Worm (Caenorhabditis elegans) whole organism, mixed stage, embryonic: ENCODE measurements around the gene arx-3.

Experiments used
- M03D4.4 ChIP-seq: sonication (generic microtip); optimal IDR thresholded peaks from 2 replicates; lab custom pipeline; 2017; ENCODE audit warnings: mild to moderate bottlenecking, missing genetic modification characterization, missing compliant biosample characterization
- bed-3 ChIP-seq: fragments of 200-800 bp; sonication (Bioruptor generic); optimal IDR thresholded peaks from 3 replicates; lab custom pipeline; 2018; ENCODE audit warnings: mild to moderate bottlenecking, missing genetic modification characterization, moderate library complexity, missing compliant biosample characterization
- blmp-1 ChIP-seq: fragments of 150-350 bp; optimal IDR thresholded peaks from 2 replicates; lab custom pipeline; 2014; ENCODE audit warnings: missing biosample characterization, missing genetic modification characterization
- ceh-39 ChIP-seq: fragments of 150-350 bp; optimal IDR thresholded peaks from 2 replicates; lab custom pipeline; 2014; ENCODE audit warnings: missing biosample characterization, missing genetic modification characterization
- ceh-83 ChIP-seq: fragments of 200-800 bp; sonication (Bioruptor generic); optimal IDR thresholded peaks from 2 replicates; lab custom pipeline; 2018; ENCODE audit warnings: mild to moderate bottlenecking, missing genetic modification characterization, missing compliant biosample characterization
- ces-1 ChIP-seq: fragments of 150-350 bp; optimal IDR thresholded peaks from 2 replicates; lab custom pipeline; 2014; ENCODE audit warnings: missing biosample characterization, missing genetic modification reagents, missing genetic modification characterization
- cnd-1 ChIP-seq: fragments of 200-800 bp; sonication (Bioruptor generic); optimal IDR thresholded peaks from 2 replicates; lab custom pipeline; 2018; ENCODE audit warnings: mild to moderate bottlenecking, missing genetic modification characterization, missing compliant biosample characterization
- drap-1 ChIP-seq: fragments of 200-800 bp; sonication (Bioruptor generic); optimal IDR thresholded peaks from 3 replicates; lab custom pipeline; 2018; ENCODE audit warnings: mild to moderate bottlenecking, missing genetic modification characterization, missing compliant biosample characterization
- elt-1 ChIP-seq: sonication (generic microtip); optimal IDR thresholded peaks from 2 replicates; lab custom pipeline; 2017; ENCODE audit warnings: missing genetic modification characterization, mild to moderate bottlenecking, missing compliant biosample characterization, antibody characterized with exemption, moderate library complexity, borderline replicate concordance; ENCODE audit not compliant: insufficient read depth
- elt-3 ChIP-seq: fragments of 150-350 bp; optimal IDR thresholded peaks from 2 replicates; lab custom pipeline; 2014; ENCODE audit warnings: missing biosample characterization, missing genetic modification characterization
- flh-1 ChIP-seq: fragments of 200-800 bp; sonication (Bioruptor generic); optimal IDR thresholded peaks from 2 replicates; lab custom pipeline; 2018; ENCODE audit warnings: mild to moderate bottlenecking, missing genetic modification characterization, moderate library complexity, missing compliant biosample characterization
- lin-13 ChIP-seq: fragments of 150-350 bp; optimal IDR thresholded peaks from 2 replicates; lab custom pipeline; 2014; ENCODE audit warnings: missing biosample characterization, missing genetic modification characterization
- lin-32 ChIP-seq: fragments of 200-800 bp; sonication (Bioruptor generic); optimal IDR thresholded peaks from 2 replicates; lab custom pipeline; 2018; ENCODE audit warnings: mild to moderate bottlenecking, missing genetic modification characterization, missing compliant biosample characterization
- lsy-2 ChIP-seq: fragments of 150-350 bp; optimal IDR thresholded peaks from 2 replicates; lab custom pipeline; 2014; ENCODE audit warnings: missing biosample characterization, missing genetic modification characterization
- mab-5 ChIP-seq: fragments of 150-350 bp; optimal IDR thresholded peaks from 2 replicates; lab custom pipeline; 2014; ENCODE audit warnings: missing biosample characterization, missing genetic modification characterization
- mep-1 ChIP-seq: fragments of 150-350 bp; optimal IDR thresholded peaks from 2 replicates; lab custom pipeline; 2017; ENCODE audit warnings: missing biosample characterization, missing genetic modification reagents, missing genetic modification characterization, inconsistent platforms
- mls-2 ChIP-seq: sonication (generic microtip); optimal IDR thresholded peaks from 2 replicates; lab custom pipeline; 2016; ENCODE audit warnings: mild to moderate bottlenecking, missing genetic modification characterization, moderate library complexity, missing compliant biosample characterization
- nhr-12 ChIP-seq: fragments of 150-350 bp; optimal IDR thresholded peaks from 2 replicates; lab custom pipeline; 2014; ENCODE audit warnings: missing biosample characterization, missing genetic modification characterization
- nhr-2 ChIP-seq: fragments of 150-350 bp; optimal IDR thresholded peaks from 2 replicates; lab custom pipeline; 2014; ENCODE audit warnings: missing biosample characterization, missing genetic modification characterization
- nhr-237 ChIP-seq: fragments of 150-350 bp; optimal IDR thresholded peaks from 2 replicates; lab custom pipeline; 2014; ENCODE audit warnings: missing biosample characterization, missing genetic modification characterization
- nhr-28 ChIP-seq: fragments of 150-350 bp; optimal IDR thresholded peaks from 2 replicates; lab custom pipeline; 2014; ENCODE audit warnings: missing biosample characterization, missing genetic modification characterization
- nhr-76 ChIP-seq: sonication (generic microtip); optimal IDR thresholded peaks from 2 replicates; lab custom pipeline; 2017; ENCODE audit warnings: missing biosample characterization, missing genetic modification characterization
- pha-4 ChIP-seq: fragments of 150-350 bp; optimal IDR thresholded peaks from 2 replicates; lab custom pipeline; 2018; ENCODE audit warnings: missing biosample characterization, missing genetic modification reagents, missing genetic modification characterization
- sem-2 ChIP-seq: fragments of 200-800 bp; sonication (Bioruptor generic); optimal IDR thresholded peaks from 2 replicates; lab custom pipeline; 2018; ENCODE audit warnings: mild to moderate bottlenecking, missing genetic modification characterization, missing compliant biosample characterization
- sptf-1 ChIP-seq: sonication (generic microtip); optimal IDR thresholded peaks from 2 replicates; lab custom pipeline; 2017; ENCODE audit warnings: mild to moderate bottlenecking, missing genetic modification characterization, moderate library complexity, missing compliant biosample characterization
- tbx-8 ChIP-seq: fragments of 200-800 bp; sonication (Bioruptor generic); optimal IDR thresholded peaks from 2 replicates; lab custom pipeline; 2018; ENCODE audit warnings: mild to moderate bottlenecking, missing genetic modification characterization, moderate library complexity, missing compliant biosample characterization
- unc-120 ChIP-seq: sonication (generic microtip); optimal IDR thresholded peaks from 2 replicates; lab custom pipeline; 2017; ENCODE audit warnings: missing genetic modification characterization, missing compliant biosample characterization; ENCODE audit not compliant: poor library complexity, severe bottlenecking
- unc-62 ChIP-seq: fragments of 150-350 bp; optimal IDR thresholded peaks from 2 replicates; lab custom pipeline; 2014; ENCODE audit warnings: missing biosample characterization, missing genetic modification reagents, missing genetic modification characterization
- zip-8 ChIP-seq: fragments of 150-350 bp; optimal IDR thresholded peaks from 2 replicates; lab custom pipeline; 2014; ENCODE audit warnings: missing biosample characterization, missing genetic modification characterization
- ztf-11 ChIP-seq: fragments of 150-350 bp; optimal IDR thresholded peaks from 2 replicates; lab custom pipeline; 2014; ENCODE audit warnings: missing biosample characterization, missing genetic modification characterization

Gene arx-3

ce11 chrIII:12092595-12092994 is 34.3 kb upstream of the arx-3 start:
- TF ChIP-seq nhr-2 (tag; lab: Kevin White, UChicago) (peak; percentile 94), nhr-28 (tag; lab: Kevin White, UChicago) (no peak)

ce11 chrIII:12087564-12087963 is 29.3 kb upstream of the arx-3 start:
- TF ChIP-seq elt-1 (tag; lab: Kevin White, UChicago): no peak
- no peak for TF ChIP-seq M03D4.4 (tag; lab: Kevin White, UChicago)
- no peak for TF ChIP-seq mls-2
- TF ChIP-seq zip-8: no peak
- no peak for TF ChIP-seq mep-1 (tag; lab: Kevin White, UChicago)
- no peak for TF ChIP-seq ceh-83
- TF ChIP-seq ces-1 (GFP tag; lab: Kevin White, UChicago): no peak
- no peak for TF ChIP-seq tbx-8 (GFP tag; lab: Kevin White, UChicago)
- no peak for TF ChIP-seq nhr-12 (tag; lab: Kevin White, UChicago)
- TF ChIP-seq lin-32: no peak
- TF ChIP-seq drap-1 (GFP tag; lab: Kevin White, UChicago): no peak
- TF ChIP-seq pha-4 (tag; lab: Kevin White, UChicago): no peak
- no peak for TF ChIP-seq cnd-1 (tag; lab: Kevin White, UChicago)
- no peak for TF ChIP-seq unc-120 (tag; lab: Kevin White, UChicago)
- no peak for TF ChIP-seq nhr-237 (tag; lab: Kevin White, UChicago)
- no peak for TF ChIP-seq elt-3 (tag; lab: Kevin White, UChicago)
- TF ChIP-seq sem-2 (GFP tag; lab: Kevin White, UChicago): no peak
- TF ChIP-seq blmp-1 (tag; lab: Kevin White, UChicago): no peak
- TF ChIP-seq nhr-2 (tag; lab: Kevin White, UChicago): no peak
- no peak for TF ChIP-seq sptf-1 (tag; lab: Kevin White, UChicago)

ce11 chrIII:12084749-12085307 is 26.6 kb upstream of the arx-3 start:
- peak; percentile 89 for TF ChIP-seq lsy-2 (tag; lab: Kevin White, UChicago)
- peak; percentile 7 for TF ChIP-seq nhr-2 (tag; lab: Kevin White, UChicago)
- TF ChIP-seq ceh-83: peak; percentile 14
- no peak for TF ChIP-seq unc-62 (GFP tag; lab: Kevin White, UChicago)

- TF ChIP-seq bed-3 (no peak), elt-3 (tag; lab: Kevin White, UChicago) (no peak), nhr-237 (tag; lab: Kevin White, UChicago) (no peak), nhr-76 (tag; lab: Kevin White, UChicago) (no peak), sptf-1 (tag; lab: Kevin White, UChicago) (no peak), M03D4.4 (tag; lab: Kevin White, UChicago) (no peak), pha-4 (tag; lab: Kevin White, UChicago) (no peak)
These were observed 26.0 kb upstream of the arx-3 start, which contains the start of gene nob-1 for ce11 chrIII:12084216-12084615. TSS of gene nob-1 (minus strand) at chrIII:12084316.

- no peak for TF ChIP-seq mls-2
- TF ChIP-seq cnd-1 (tag; lab: Kevin White, UChicago): no peak
- no peak for TF ChIP-seq drap-1 (GFP tag; lab: Kevin White, UChicago)
- TF ChIP-seq lin-32: no peak
- TF ChIP-seq pha-4 (tag; lab: Kevin White, UChicago): no peak
- TF ChIP-seq ceh-39 (tag; lab: Kevin White, UChicago): no peak
- no peak for TF ChIP-seq unc-62 (GFP tag; lab: Kevin White, UChicago)
- no peak for TF ChIP-seq mep-1 (tag; lab: Kevin White, UChicago)
- TF ChIP-seq, all 35 proteins: peak for 0
These were observed 23.9 kb upstream of the arx-3 start for ce11 chrIII:12081992-12082628.

- TF ChIP-seq mab-5 (tag; lab: Kevin White, UChicago) (no peak), ztf-11 (no peak), cnd-1 (tag; lab: Kevin White, UChicago) (no peak), tbx-8 (GFP tag; lab: Kevin White, UChicago) (no peak), unc-120 (tag; lab: Kevin White, UChicago) (no peak), nhr-237 (tag; lab: Kevin White, UChicago) (no peak), lin-13 (tag; lab: Kevin White, UChicago) (no peak), nhr-28 (tag; lab: Kevin White, UChicago) (no peak), elt-3 (tag; lab: Kevin White, UChicago) (no peak), ceh-83 (no peak), drap-1 (GFP tag; lab: Kevin White, UChicago) (no peak), lsy-2 (tag; lab: Kevin White, UChicago) (no peak), unc-62 (GFP tag; lab: Kevin White, UChicago) (no peak), flh-1 (GFP tag; lab: Kevin White, UChicago) (no peak)
These were observed 19.2 kb upstream of the arx-3 start, which contains the start of gene php-3 for ce11 chrIII:12077456-12077855. TSS of gene php-3 (minus strand) at chrIII:12077556.
